Worm (Caenorhabditis elegans) whole organism, L4/young adult: ENCODE measurements around the gene K08D8.9.

Source experiments
- dao-5 ChIP-seq: sonication (generic microtip); optimal IDR thresholded peaks from 2 replicates; lab custom pipeline; 2016; ENCODE audit warnings: missing genotype, missing genetic modification characterization, moderate library complexity, missing compliant biosample characterization
- him-1 ChIP-seq: sonication (generic microtip); optimal IDR thresholded peaks from 2 replicates; lab custom pipeline; 2016; ENCODE audit warnings: missing genotype, missing genetic modification reagents, missing genetic modification characterization, missing compliant biosample characterization

DNA sequence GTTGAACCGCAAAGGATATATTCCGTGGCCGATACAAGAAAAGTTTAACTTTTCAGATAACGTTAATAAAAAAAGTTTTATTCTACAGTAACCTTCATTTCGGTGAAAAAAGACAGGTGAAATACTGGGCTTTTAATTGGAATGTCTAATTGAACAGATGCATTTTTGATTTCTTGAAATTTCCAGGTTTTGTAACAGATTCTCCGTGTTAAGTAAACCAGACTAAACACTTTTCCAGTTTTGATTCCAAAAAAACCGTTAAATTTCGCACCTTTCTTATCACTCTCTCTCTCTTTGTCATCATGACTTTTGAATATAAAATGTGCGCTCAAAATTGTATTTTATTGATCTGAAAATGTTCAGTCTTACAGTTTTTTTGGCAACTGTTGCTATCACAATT, 18.8 kb downstream of the K08D8.9 start, which contains the start of gene C32H11.3:
- TF ChIP-seq him-1 (tag; lab: Kevin White, UChicago) (no peak), dao-5 (tag; lab: Kevin White, UChicago) (no peak)
